Worm (Caenorhabditis elegans) whole organism, young adult: Measurements from ENCODE around the gene mog-1.
A peak's percentile ranks its signal among the peaks of the same experiment; 100 is the strongest.

ENCODE experiments used
- C06A6.2 ChIP-seq: fragments of 200-800 bp; sonication (Bioruptor generic); conservative IDR thresholded peaks from 2 replicates; pipeline ENCODE4 v1.3.6; 2022; ENCODE audit warnings: missing genetic modification characterization, missing compliant biosample characterization
- C17E4.6 ChIP-seq: fragments of 200-800 bp; sonication (Bioruptor generic); IDR thresholded peaks from 2 replicates; pipeline ENCODE4 v1.3.6; 2022; ENCODE audit warnings: missing genetic modification reagents, missing genetic modification characterization, missing compliant biosample characterization
- F10E7.11 ChIP-seq: sonication (generic microtip); optimal IDR thresholded peaks from 2 replicates; lab custom pipeline; 2017; ENCODE audit warnings: mild to moderate bottlenecking, missing genetic modification characterization, moderate library complexity, missing compliant biosample characterization
- F55B11.4 ChIP-seq: sonication (generic microtip); optimal IDR thresholded peaks from 2 replicates; lab custom pipeline; 2016; ENCODE audit warnings: missing compliant biosample characterization, missing genetic modification characterization, borderline replicate concordance; ENCODE audit not compliant: insufficient read depth
- F57A8.1 ChIP-seq: fragments of 200-800 bp; sonication (Bioruptor generic); optimal IDR thresholded peaks from 2 replicates; lab custom pipeline; 2018; ENCODE audit warnings: mild to moderate bottlenecking, missing genetic modification characterization, moderate library complexity, missing compliant biosample characterization
- K11D2.4 ChIP-seq: fragments of 200-800 bp; sonication (Bioruptor generic); IDR thresholded peaks from 2 replicates; pipeline ENCODE4 v1.3.6; 2022; ENCODE audit warnings: missing genetic modification reagents, missing genetic modification characterization, missing compliant biosample characterization
- T26A5.8 ChIP-seq: sonication (generic microtip); optimal IDR thresholded peaks from 2 replicates; lab custom pipeline; 2016; ENCODE audit warnings: missing genetic modification characterization, missing compliant biosample characterization
- aptf-2 ChIP-seq: fragments of 200-800 bp; sonication (Bioruptor generic); conservative IDR thresholded peaks from 2 replicates; pipeline ENCODE4 v1.3.6; 2022; ENCODE audit warnings: missing genetic modification reagents, missing genetic modification characterization, missing compliant biosample characterization
- cebp-1 ChIP-seq, 2 experiments: fragments of 200-800 bp in 1 of 2; sonication (Bioruptor generic) in 1 of 2; sonication (generic microtip) in 1 of 2; IDR thresholded peaks in 1 of 2; optimal IDR thresholded peaks in 1 of 2; 2 replicates each; pipeline versions ENCODE4 v1.3.6 to Lab custom; 2017 to 2022; ENCODE audit warnings: missing compliant biosample characterization in 2 of 2, missing genetic modification characterization in 2 of 2, mild to moderate bottlenecking in 1 of 2, missing genetic modification reagents in 1 of 2, moderate library complexity in 1 of 2
- cebp-2 ChIP-seq: fragments of 200-800 bp; sonication (Bioruptor generic); IDR thresholded peaks from 2 replicates; pipeline ENCODE4 v1.3.6; 2022; ENCODE audit warnings: missing genetic modification characterization, missing compliant biosample characterization
- ceh-91 ChIP-seq: fragments of 200-800 bp; sonication (Bioruptor generic); IDR thresholded peaks from 2 replicates; pipeline ENCODE4 v1.3.6; 2022; ENCODE audit warnings: missing genetic modification reagents, missing genetic modification characterization, missing compliant biosample characterization
- die-1 ChIP-seq: sonication (generic microtip); optimal IDR thresholded peaks from 2 replicates; lab custom pipeline; 2016; ENCODE audit warnings: missing genotype, mild to moderate bottlenecking, missing genetic modification characterization, missing compliant biosample characterization
- dox-1 ChIP-seq: fragments of 200-800 bp; sonication (Bioruptor generic); IDR thresholded peaks from 2 replicates; pipeline ENCODE4 v1.3.6; 2022; ENCODE audit warnings: missing genetic modification reagents, missing genetic modification characterization, missing compliant biosample characterization
- egl-18 ChIP-seq: fragments of 200-800 bp; sonication (Bioruptor generic); IDR thresholded peaks from 2 replicates; pipeline ENCODE4 v1.3.6; 2022; ENCODE audit warnings: missing genetic modification reagents, missing genetic modification characterization, missing compliant biosample characterization
- egrh-3 ChIP-seq: fragments of 200-800 bp; sonication (Bioruptor generic); IDR thresholded peaks from 2 replicates; pipeline ENCODE4 v1.3.6; 2022; ENCODE audit warnings: missing genetic modification reagents, missing genetic modification characterization, missing compliant biosample characterization
- ekl-4 ChIP-seq: fragments of 200-800 bp; sonication (Bioruptor generic); IDR thresholded peaks from 2 replicates; pipeline ENCODE4 v1.3.6; 2022; ENCODE audit warnings: missing genetic modification reagents, missing genetic modification characterization, missing compliant biosample characterization
- let-607 ChIP-seq, 2 experiments: fragments of 200-800 bp in 1 of 2; sonication (Bioruptor generic) in 1 of 2; sonication (generic microtip) in 1 of 2; optimal IDR thresholded peaks; 2 replicates each; lab custom pipeline; 2016 to 2018; ENCODE audit warnings: mild to moderate bottlenecking in 2 of 2, missing compliant biosample characterization in 2 of 2, missing genetic modification characterization in 2 of 2, moderate library complexity in 2 of 2, missing genotype in 1 of 2
- lin-26 ChIP-seq: fragments of 200-800 bp; sonication (Bioruptor generic); IDR thresholded peaks from 2 replicates; pipeline ENCODE4 v1.3.6; 2022; ENCODE audit warnings: missing genetic modification reagents, missing genetic modification characterization, missing compliant biosample characterization
- lin-54 ChIP-seq: fragments of 200-800 bp; sonication (Bioruptor generic); optimal IDR thresholded peaks from 2 replicates; lab custom pipeline; 2018; ENCODE audit warnings: mild to moderate bottlenecking, missing genetic modification characterization, missing compliant biosample characterization
- lir-1 ChIP-seq: fragments of 200-800 bp; sonication (Bioruptor generic); conservative IDR thresholded peaks from 2 replicates; pipeline ENCODE4 v1.3.6; 2022; ENCODE audit warnings: missing genetic modification reagents, missing genetic modification characterization, missing compliant biosample characterization
- madf-8 ChIP-seq: fragments of 200-800 bp; sonication (Bioruptor generic); conservative IDR thresholded peaks from 2 replicates; pipeline ENCODE4 v1.3.6; 2022; ENCODE audit warnings: missing genetic modification reagents, missing genetic modification characterization, missing compliant biosample characterization
- nfyb-1 ChIP-seq: fragments of 200-800 bp; sonication (Bioruptor generic); IDR thresholded peaks from 2 replicates; pipeline ENCODE4 v1.3.6; 2022; ENCODE audit warnings: missing genetic modification reagents, missing genetic modification characterization, missing compliant biosample characterization
- nhr-27 ChIP-seq: fragments of 200-800 bp; sonication (Bioruptor generic); optimal IDR thresholded peaks from 2 replicates; lab custom pipeline; 2018; ENCODE audit warnings: mild to moderate bottlenecking, missing genetic modification characterization, moderate library complexity, missing compliant biosample characterization
- nhr-80 ChIP-seq: sonication (generic microtip); optimal IDR thresholded peaks from 2 replicates; lab custom pipeline; 2016; ENCODE audit warnings: missing genetic modification characterization, missing compliant biosample characterization
- rec-8 ChIP-seq, 2 experiments: sonication (generic microtip); optimal IDR thresholded peaks; 2 replicates each; lab custom pipeline; 2016; ENCODE audit warnings: mild to moderate bottlenecking in 2 of 2, missing genetic modification characterization in 2 of 2, missing genetic modification reagents in 2 of 2, missing genotype in 2 of 2, missing biosample characterization in 1 of 2, missing compliant biosample characterization in 1 of 2, moderate library complexity in 1 of 2
- sea-2 ChIP-seq: fragments of 200-800 bp; sonication (Bioruptor generic); IDR thresholded peaks from 2 replicates; pipeline ENCODE4 v1.3.6; 2022; ENCODE audit warnings: missing genetic modification characterization, missing compliant biosample characterization
- unc-130 ChIP-seq: sonication (generic microtip); optimal IDR thresholded peaks from 2 replicates; lab custom pipeline; 2016; ENCODE audit warnings: missing genetic modification reagents, missing genetic modification characterization, missing compliant biosample characterization
- unc-62 ChIP-seq: fragments of 150-350 bp; optimal IDR thresholded peaks from 2 replicates; lab custom pipeline; 2014; ENCODE audit warnings: missing biosample characterization, missing genetic modification reagents, missing genetic modification characterization
- zfh-2 ChIP-seq: fragments of 200-800 bp; sonication (Bioruptor generic); conservative IDR thresholded peaks from 2 replicates; pipeline ENCODE4 v1.3.6; 2022; ENCODE audit warnings: missing genetic modification reagents, missing genetic modification characterization, missing compliant biosample characterization
- ztf-22 ChIP-seq: fragments of 200-800 bp; sonication (Bioruptor generic); optimal IDR thresholded peaks from 2 replicates; lab custom pipeline; 2018; ENCODE audit warnings: mild to moderate bottlenecking, missing genetic modification characterization, moderate library complexity, missing compliant biosample characterization

mog-1 gene

ce11 chrIII:9946806-9947419, 9.1 kb downstream of the mog-1 start, which contains the start of gene K03H1.7 (continued):
- TF ChIP-seq dox-1 (GFP tag; lab: Robert Waterston, UW) (0 out of 2 replicates have a peak, but pooled peaks have one; percentile 7), ztf-22 (no peak), unc-130 (no peak), madf-8 (GFP tag; lab: Robert Waterston, UW) (peak; percentile 50), K11D2.4 (GFP tag; lab: Robert Waterston, UW) (no peak)

ce11 chrIII:9944723-9945122, 11.3 kb downstream of the mog-1 start, which contains the start of gene gln-2:
Gene gln-2 (minus strand): TSS chrIII:9944823.
- TF ChIP-seq unc-62 (no peak), aptf-2 (GFP tag; lab: Robert Waterston, UW) (no peak), cebp-2 (GFP tag; lab: Robert Waterston, UW) (no peak), lir-1 (no peak), let-607 (tag; optimal IDR thresholded peaks at IDR 0.05; lab: Kevin White, UChicago) (no peak), F57A8.1 (GFP tag; lab: Kevin White, UChicago) (no peak), lin-54 (GFP tag; lab: Kevin White, UChicago) (no peak), T26A5.8 (no peak)

DNA sequence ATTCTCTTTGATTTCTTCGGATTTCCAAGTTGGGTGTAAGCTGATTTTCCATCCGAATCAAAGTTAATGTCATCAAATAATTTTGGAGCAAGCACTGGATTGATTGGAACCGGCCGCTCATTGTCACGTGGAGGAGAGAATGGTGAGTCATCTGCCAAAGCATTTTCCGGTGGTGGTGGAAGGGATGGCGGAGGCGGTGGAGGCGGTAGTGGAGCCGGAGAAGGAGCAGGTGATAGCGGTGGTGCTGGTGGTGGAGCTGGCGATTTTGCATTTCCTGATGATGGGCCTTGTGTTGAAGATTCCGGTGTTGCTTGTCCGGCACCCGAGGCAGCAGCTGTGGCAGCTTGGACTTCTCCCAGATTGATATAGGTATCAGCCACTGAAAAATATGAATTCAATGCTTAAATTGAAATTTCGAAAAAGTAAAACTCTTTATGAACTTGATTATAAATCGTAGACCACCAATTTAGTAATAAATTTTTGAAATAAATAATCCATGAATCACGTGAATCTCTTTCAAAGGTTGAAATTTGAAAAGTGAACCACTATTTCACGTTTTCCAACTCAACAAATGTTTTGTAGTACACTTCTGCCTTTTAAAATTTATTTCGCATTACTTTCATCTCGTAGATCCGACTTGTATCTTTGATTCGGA, 14.9 kb downstream of the mog-1 start, which contains the start of the genes K03H1.9 and K03H1.12:
TSS of gene K03H1.9 (minus strand) at position 471 of the 655 bp plus-strand sequence.
TSS of gene K03H1.12 (plus strand) at position 605 of the 655 bp plus-strand sequence.
- TF ChIP-seq nhr-80 (tag; lab: Kevin White, UChicago), result no peak
- TF ChIP-seq ceh-91 (GFP tag; lab: Robert Waterston, UW), result no peak
- TF ChIP-seq egrh-3 (GFP tag; lab: Robert Waterston, UW), result peak; percentile 59; the same call in 1 of the 2 replicates
- peak; percentile 81 for TF ChIP-seq zfh-2 (GFP tag; lab: Robert Waterston, UW)
- no peak for TF ChIP-seq nhr-27 (tag; lab: Kevin White, UChicago)
- no peak for TF ChIP-seq F55B11.4 (tag; lab: Kevin White, UChicago)

ce11 chrIII:9932091-9932490, 23.9 kb downstream of the mog-1 start, which contains the start of gene dec-7:
Gene dec-7 (plus strand): TSS chrIII:9932398.
- no peak for TF ChIP-seq cebp-1 (GFP tag; IDR thresholded peaks at IDR 0.05; lab: Robert Waterston, UW)
- peak; percentile 45 for TF ChIP-seq cebp-1 (tag; optimal IDR thresholded peaks at IDR 0.05; lab: Kevin White, UChicago)
- TF ChIP-seq die-1 (tag; lab: Kevin White, UChicago), result no peak
- TF ChIP-seq C17E4.6 (GFP tag; lab: Robert Waterston, UW), result no peak
- TF ChIP-seq C06A6.2, result no peak
- TF ChIP-seq ekl-4 (GFP tag; lab: Robert Waterston, UW), result no peak
- peak; percentile 64 for TF ChIP-seq nhr-80 (tag; lab: Kevin White, UChicago)
- no peak for TF ChIP-seq sea-2 (GFP tag; lab: Robert Waterston, UW)
- TF ChIP-seq, all 124 proteins: peak for 2

- TF ChIP-seq nfyb-1 (GFP tag; lab: Robert Waterston, UW) (no peak), egl-18 (no peak), rec-8 (tag; optimal IDR thresholded peaks at IDR 0.05; lab: Kevin White, UChicago) (no peak), egrh-3 (GFP tag; lab: Robert Waterston, UW) (no peak), nhr-80 (tag; lab: Kevin White, UChicago) (peak; percentile 91), cebp-1 (GFP tag; IDR thresholded peaks at IDR 0.05; lab: Robert Waterston, UW) (no peak), cebp-1 (tag; optimal IDR thresholded peaks at IDR 0.05; lab: Kevin White, UChicago) (peak; percentile 20), F10E7.11 (no peak), T26A5.8 (no peak), let-607 (tag; optimal IDR thresholded peaks at IDR 0.05; lab: Kevin White, UChicago) (peak; percentile 1 to 5), lin-26 (no peak)
Observed at ce11 chrIII:9930406-9930805, 25.6 kb downstream of the mog-1 start.
